ENCODE assay signal across 5 worm cellular contexts in genomic region chrV:12533635-12534150, ce11.
TF ChIP-seq lines count a peak whose summit lies in the region.

No protein-coding gene starts in this region.

TF ChIP-seq in whole organism, L1 larva, 84 proteins besides CTCF, POLR2A, EP300 and RAD21:
- TF ChIP-seq xbp-1 (tag; optimal IDR thresholded peaks at IDR 0.05; lab: Kevin White, UChicago) (no peak), elt-3 (tag; optimal IDR thresholded peaks at IDR 0.05; lab: Kevin White, UChicago) (peak in 5 of 6 experiments; percentile 63 to 86 (median 80)), ceh-88 (GFP tag; IDR thresholded peaks at IDR 0.05; lab: Robert Waterston, UW) (no peak), nhr-20 (tag; optimal IDR thresholded peaks at IDR 0.05; lab: Kevin White, UChicago) (peak; percentile 23), zip-4 (GFP tag; optimal IDR thresholded peaks at IDR 0.05; lab: Kevin White, UChicago) (no peak), efl-1 (optimal IDR thresholded peaks at IDR 0.05; lab: Kevin White, UChicago) (no peak), efl-1 (GFP tag; optimal IDR thresholded peaks at IDR 0.05 in 1 of 2; lab: Kevin White, UChicago) (peak in 1 of 2 experiments; percentile 22), mep-1 (tag; optimal IDR thresholded peaks at IDR 0.05; lab: Kevin White, UChicago) (no peak), nhr-85 (tag; lab: Kevin White, UChicago) (peak; percentile 75), aha-1 (tag; optimal IDR thresholded peaks at IDR 0.05; lab: Kevin White, UChicago) (no peak), lin-14 (GFP tag; optimal IDR thresholded peaks at IDR 0.05; lab: Kevin White, UChicago) (peak; percentile 49), blmp-1 (tag; optimal IDR thresholded peaks at IDR 0.05; lab: Kevin White, UChicago) (peak; percentile 92), pqm-1 (tag; optimal IDR thresholded peaks at IDR 0.05; lab: Kevin White, UChicago) (no peak), lsy-2 (tag; optimal IDR thresholded peaks at IDR 0.05; lab: Kevin White, UChicago) (no peak), C34B4.2 (tag; optimal IDR thresholded peaks at IDR 0.05; lab: Kevin White, UChicago) (no peak), rnt-1 (tag; optimal IDR thresholded peaks at IDR 0.05; lab: Kevin White, UChicago) (peak; percentile 7)

TF ChIP-seq in whole organism, L2 larva, 48 proteins besides CTCF, POLR2A, EP300 and RAD21 (continues in another document):
- TF ChIP-seq unc-62 (GFP tag; optimal IDR thresholded peaks at IDR 0.05; lab: Kevin White, UChicago) (no peak), alr-1 (tag; optimal IDR thresholded peaks at IDR 0.05; lab: Kevin White, UChicago) (no peak), nhr-21 (tag; optimal IDR thresholded peaks at IDR 0.05; lab: Kevin White, UChicago) (peak; percentile 20), ceh-16 (tag; optimal IDR thresholded peaks at IDR 0.05; lab: Kevin White, UChicago) (peak; percentile 23), blmp-1 (tag; optimal IDR thresholded peaks at IDR 0.05; lab: Kevin White, UChicago; ENCODE audit: insufficient read depth) (peak; percentile 88), crh-2 (tag; optimal IDR thresholded peaks at IDR 0.05; lab: Kevin White, UChicago) (peak; percentile 13), elt-1 (tag; optimal IDR thresholded peaks at IDR 0.05; lab: Kevin White, UChicago) (no peak), C34F6.9 (tag; optimal IDR thresholded peaks at IDR 0.05; lab: Kevin White, UChicago) (no peak), skn-1 (tag; optimal IDR thresholded peaks at IDR 0.05; lab: Kevin White, UChicago) (no peak), nhr-10 (tag; optimal IDR thresholded peaks at IDR 0.05; lab: Kevin White, UChicago) (no peak), mdl-1 (tag; optimal IDR thresholded peaks at IDR 0.05; lab: Kevin White, UChicago) (no peak), ceh-82 (tag; optimal IDR thresholded peaks at IDR 0.05; lab: Kevin White, UChicago) (no peak), nhr-237 (tag; optimal IDR thresholded peaks at IDR 0.05; lab: Kevin White, UChicago) (no peak), gmeb-1 (tag; optimal IDR thresholded peaks at IDR 0.05; lab: Kevin White, UChicago) (no peak), fos-1 (tag; optimal IDR thresholded peaks at IDR 0.05; lab: Kevin White, UChicago) (peak; percentile 8), ztf-11 (tag; optimal IDR thresholded peaks at IDR 0.05; lab: Kevin White, UChicago) (no peak), egl-27 (tag; optimal IDR thresholded peaks at IDR 0.05; lab: Kevin White, UChicago) (peak; percentile 12), ama-1 (optimal IDR thresholded peaks at IDR 0.05; lab: Kevin White, UChicago) (no peak), aly-2 (tag; optimal IDR thresholded peaks at IDR 0.05; lab: Kevin White, UChicago) (no peak), dmd-4 (tag; optimal IDR thresholded peaks at IDR 0.05; lab: Kevin White, UChicago) (no peak), lin-13 (GFP tag; optimal IDR thresholded peaks at IDR 0.05; lab: Kevin White, UChicago) (no peak)

TF ChIP-seq in whole organism, L3 larva, 47 proteins besides CTCF, POLR2A, EP300 and RAD21:
- TF ChIP-seq mml-1 (tag; optimal IDR thresholded peaks at IDR 0.05; lab: Kevin White, UChicago) (no peak), nhr-25 (tag; optimal IDR thresholded peaks at IDR 0.05; lab: Kevin White, UChicago) (peak; percentile 81), aly-2 (tag; optimal IDR thresholded peaks at IDR 0.05; lab: Kevin White, UChicago) (no peak), jun-1 (tag; optimal IDR thresholded peaks at IDR 0.05; lab: Kevin White, UChicago) (no peak), snpc-4 (tag; optimal IDR thresholded peaks at IDR 0.05; lab: Kevin White, UChicago) (no peak), nfya-1 (tag; optimal IDR thresholded peaks at IDR 0.05; lab: Kevin White, UChicago; ENCODE audit: insufficient read depth) (peak; percentile 30), eor-1 (tag; optimal IDR thresholded peaks at IDR 0.05; lab: Kevin White, UChicago) (no peak), R02D3.7 (tag; optimal IDR thresholded peaks at IDR 0.05; lab: Kevin White, UChicago) (no peak), mdl-1 (tag; optimal IDR thresholded peaks at IDR 0.05; lab: Kevin White, UChicago) (no peak), unc-62 (GFP tag; optimal IDR thresholded peaks at IDR 0.05; lab: Kevin White, UChicago) (peak; percentile 88), elt-1 (tag; optimal IDR thresholded peaks at IDR 0.05; lab: Kevin White, UChicago) (peak; percentile 25), nhr-76 (tag; optimal IDR thresholded peaks at IDR 0.05; lab: Kevin White, UChicago) (no peak), hmg-11 (tag; optimal IDR thresholded peaks at IDR 0.05; lab: Kevin White, UChicago) (no peak), daf-12 (tag; optimal IDR thresholded peaks at IDR 0.05; lab: Kevin White, UChicago) (peak; percentile 26), nhr-12 (tag; optimal IDR thresholded peaks at IDR 0.05; lab: Kevin White, UChicago) (no peak), nhr-43 (tag; optimal IDR thresholded peaks at IDR 0.05; lab: Kevin White, UChicago; ENCODE audit: poor library complexity, severe bottlenecking) (peak; percentile 55), ceh-16 (tag; optimal IDR thresholded peaks at IDR 0.05; lab: Kevin White, UChicago) (no peak), nhr-237 (tag; optimal IDR thresholded peaks at IDR 0.05; lab: Kevin White, UChicago) (no peak), elt-3 (tag; optimal IDR thresholded peaks at IDR 0.05; lab: Kevin White, UChicago) (peak; percentile 40 to 97 (median 51)), pqm-1 (tag; optimal IDR thresholded peaks at IDR 0.05; lab: Kevin White, UChicago) (no peak)

TF ChIP-seq in whole organism, L4 larva, 104 proteins besides CTCF, POLR2A, EP300 and RAD21 (continues in another document):
- TF ChIP-seq D1046.2 (GFP tag; IDR thresholded peaks at IDR 0.05; lab: Robert Waterston, UW) (no peak), ceh-62 (tag; optimal IDR thresholded peaks at IDR 0.05; lab: Kevin White, UChicago) (no peak), ceh-44 (GFP tag; IDR thresholded peaks at IDR 0.05; lab: Robert Waterston, UW) (no peak), madf-9 (GFP tag; conservative IDR thresholded peaks at IDR 0.05; lab: Robert Waterston, UW) (no peak), nhr-77 (tag; optimal IDR thresholded peaks at IDR 0.05; lab: Kevin White, UChicago) (no peak), nhr-76 (tag; optimal IDR thresholded peaks at IDR 0.05; lab: Kevin White, UChicago) (no peak), nhr-48 (tag; optimal IDR thresholded peaks at IDR 0.05; lab: Kevin White, UChicago) (peak; percentile 68), cey-2 (tag; optimal IDR thresholded peaks at IDR 0.05; lab: Kevin White, UChicago; ENCODE audit: borderline replicate concordance, insufficient read depth) (no peak), jun-1 (tag; optimal IDR thresholded peaks at IDR 0.05; lab: Kevin White, UChicago) (no peak), hlh-11 (tag; optimal IDR thresholded peaks at IDR 0.05; lab: Kevin White, UChicago) (peak; percentile 56), T26A8.4 (GFP tag; IDR thresholded peaks at IDR 0.05; lab: Robert Waterston, UW) (no peak), snpc-1.2 (GFP tag; IDR thresholded peaks at IDR 0.05; lab: Robert Waterston, UW) (no peak), F49E8.2 (tag; optimal IDR thresholded peaks at IDR 0.05; lab: Kevin White, UChicago; ENCODE audit: borderline replicate concordance) (no peak), dmd-6 (GFP tag; IDR thresholded peaks at IDR 0.05; lab: Robert Waterston, UW) (peak; percentile 49; the same call in 1 of the 2 replicates), nhr-25 (tag; optimal IDR thresholded peaks at IDR 0.05; lab: Kevin White, UChicago; ENCODE audit: borderline replicate concordance, insufficient read depth) (peak; percentile 72), spr-1 (tag; optimal IDR thresholded peaks at IDR 0.05; lab: Kevin White, UChicago) (no peak), zfp-2 (tag; optimal IDR thresholded peaks at IDR 0.05; lab: Kevin White, UChicago) (no peak), zfp-3 (GFP tag; conservative IDR thresholded peaks at IDR 0.05; lab: Robert Waterston, UW) (no peak), ZK337.2 (GFP tag; IDR thresholded peaks at IDR 0.05; lab: Robert Waterston, UW) (no peak), mep-1 (tag; optimal IDR thresholded peaks at IDR 0.05; lab: Kevin White, UChicago) (peak; percentile 3), ceh-20 (GFP tag; IDR thresholded peaks at IDR 0.05; lab: Robert Waterston, UW) (no peak), spr-3 (GFP tag; optimal IDR thresholded peaks at IDR 0.05; lab: Kevin White, UChicago) (no peak)

TF ChIP-seq in whole organism, young adult, 124 proteins besides CTCF, POLR2A, EP300 and RAD21:
- TF ChIP-seq ztf-28 (GFP tag; IDR thresholded peaks at IDR 0.05; lab: Robert Waterston, UW): no peak
- no peak for TF ChIP-seq C06A6.2 (GFP tag; conservative IDR thresholded peaks at IDR 0.05; lab: Robert Waterston, UW)
- peak; percentile 7 for TF ChIP-seq nhr-80 (tag; optimal IDR thresholded peaks at IDR 0.05; lab: Kevin White, UChicago)
